Fruit fly (Drosophila melanogaster) whole organism, embryonic: ENCODE results near the gene CSN1b.
A peak's percentile ranks its signal among the peaks of the same experiment; 100 is the strongest.

Experiments
- Aef1 ChIP-seq: fragments of 200-800 bp; sonication (Bioruptor generic); IDR thresholded peaks from 3 replicates; pipeline ENCODE4 v1.3.6; 2022; ENCODE audit warnings: missing biosample characterization, missing genetic modification characterization
- Atf6 ChIP-seq: fragments of 200-800 bp; sonication (Bioruptor generic); IDR thresholded peaks from 2 replicates; pipeline ENCODE4 v1.3.6; 2022; ENCODE audit warnings: missing biosample characterization, missing genetic modification characterization
- C15 ChIP-seq: fragments of 200-800 bp; sonication (Bioruptor generic); IDR thresholded peaks from 3 replicates; pipeline ENCODE4 v1.3.6; 2022; ENCODE audit warnings: missing biosample characterization, missing genetic modification characterization
- CG10321 ChIP-seq: fragments of 200-800 bp; sonication (Bioruptor generic); IDR thresholded peaks from 2 replicates; pipeline ENCODE4 v1.3.6; 2022; ENCODE audit warnings: missing biosample characterization, missing genetic modification characterization
- CG10543 ChIP-seq: fragments of 200-800 bp; sonication (Bioruptor generic); optimal IDR thresholded peaks from 3 replicates; lab custom pipeline; 2017; ENCODE audit warnings: missing biosample characterization, mild to moderate bottlenecking, missing genetic modification characterization, moderate library complexity
- CG12219 ChIP-seq: fragments of 200-800 bp; sonication (Bioruptor generic); optimal IDR thresholded peaks from 3 replicates; lab custom pipeline; 2018; ENCODE audit warnings: missing biosample characterization, mild to moderate bottlenecking, missing genetic modification characterization
- CG13624 ChIP-seq: fragments of 200-800 bp; sonication (Bioruptor generic); optimal IDR thresholded peaks from 2 replicates; lab custom pipeline; 2016; ENCODE audit warnings: missing biosample characterization, missing genetic modification characterization
- CG15514 ChIP-seq: fragments of 200-800 bp; sonication (Bioruptor generic); optimal IDR thresholded peaks from 3 replicates; lab custom pipeline; 2017; ENCODE audit warnings: missing biosample characterization, missing genetic modification characterization, mild to moderate bottlenecking, moderate library complexity, missing genetic modification reagents
- CG15696 ChIP-seq: fragments of 200-800 bp; sonication (Bioruptor generic); optimal IDR thresholded peaks from 2 replicates; lab custom pipeline; 2019; ENCODE audit warnings: missing biosample characterization, mild to moderate bottlenecking, missing genetic modification characterization, moderate library complexity
- CG17385 ChIP-seq: fragments of 200-800 bp; sonication (Bioruptor generic); optimal IDR thresholded peaks from 3 replicates; lab custom pipeline; 2018; ENCODE audit warnings: missing biosample characterization, mild to moderate bottlenecking, missing genetic modification characterization
- CG18262 ChIP-seq: fragments of 200-800 bp; optimal IDR thresholded peaks from 3 replicates; lab custom pipeline; 2019; ENCODE audit warnings: missing biosample characterization, mild to moderate bottlenecking, missing genetic modification characterization, moderate library complexity
- CG18619 ChIP-seq: fragments of 200-800 bp; sonication (Bioruptor generic); optimal IDR thresholded peaks from 3 replicates; lab custom pipeline; 2017; ENCODE audit warnings: missing biosample characterization, mild to moderate bottlenecking, missing genetic modification characterization
- CG2889 ChIP-seq: fragments of 200-800 bp; sonication (Bioruptor generic); IDR thresholded peaks from 3 replicates; pipeline ENCODE4 v1.3.6; 2022; ENCODE audit warnings: missing biosample characterization, missing genetic modification characterization
- CG30431 ChIP-seq: fragments of 200-800 bp; sonication (Bioruptor generic); optimal IDR thresholded peaks from 2 replicates; lab custom pipeline; 2017; ENCODE audit warnings: missing biosample characterization, missing genetic modification characterization
- CG32532 ChIP-seq: fragments of 200-800 bp; sonication (Bioruptor generic); IDR thresholded peaks from 2 replicates; pipeline ENCODE4 v1.3.6; 2022; ENCODE audit warnings: missing biosample characterization, missing genetic modification characterization
- CG3726 ChIP-seq: fragments of 200-800 bp; sonication (Bioruptor generic); IDR thresholded peaks from 3 replicates; pipeline ENCODE4, ENCODE4 v1.3.6; 2022; ENCODE audit warnings: missing biosample characterization, missing genetic modification characterization
- CG4328 ChIP-seq: fragments of 200-800 bp; sonication (Bioruptor generic); optimal IDR thresholded peaks from 3 replicates; lab custom pipeline; 2017; ENCODE audit warnings: missing biosample characterization, missing genetic modification reagents, missing genetic modification characterization
- CG4820 ChIP-seq: fragments of 200-800 bp; sonication (Bioruptor generic); optimal IDR thresholded peaks from 3 replicates; lab custom pipeline; 2016; ENCODE audit warnings: missing biosample characterization, missing genetic modification characterization
- CG5953 ChIP-seq: fragments of 200-800 bp; sonication (Bioruptor generic); IDR thresholded peaks from 2 replicates; pipeline ENCODE4 v1.3.6; 2022; ENCODE audit warnings: missing biosample characterization, missing genetic modification characterization
- CG6689 ChIP-seq: fragments of 200-800 bp; sonication (Bioruptor generic); IDR thresholded peaks from 2 replicates; pipeline ENCODE4 v1.3.6; 2022; ENCODE audit warnings: missing biosample characterization, missing genetic modification characterization
- CG6765 ChIP-seq: fragments of 200-800 bp; sonication (Bioruptor generic); optimal IDR thresholded peaks from 3 replicates; lab custom pipeline; 2017; ENCODE audit warnings: missing biosample characterization, mild to moderate bottlenecking, missing genetic modification characterization
- CG7357 ChIP-seq: fragments of 200-800 bp; sonication (Bioruptor generic); IDR thresholded peaks from 3 replicates; pipeline ENCODE4 v1.3.6; 2022; ENCODE audit warnings: missing biosample characterization, missing genetic modification characterization
- CG7928 ChIP-seq: fragments of 200-800 bp; sonication (Bioruptor generic); optimal IDR thresholded peaks from 2 replicates; lab custom pipeline; 2017; ENCODE audit warnings: missing biosample characterization, mild to moderate bottlenecking, missing genetic modification characterization
- CG9797 ChIP-seq: fragments of 200-800 bp; sonication (Bioruptor generic); optimal IDR thresholded peaks from 3 replicates; lab custom pipeline; 2018; ENCODE audit warnings: missing biosample characterization, mild to moderate bottlenecking, missing genetic modification characterization
- ERR ChIP-seq: fragments of 200-800 bp; sonication (Bioruptor generic); optimal IDR thresholded peaks from 2 replicates; lab custom pipeline; 2016; ENCODE audit warnings: missing biosample characterization, missing genetic modification characterization
- Fer2 ChIP-seq: fragments of 200-800 bp; sonication (Bioruptor generic); optimal IDR thresholded peaks from 2 replicates; lab custom pipeline; 2018; ENCODE audit warnings: missing biosample characterization, mild to moderate bottlenecking, missing genetic modification characterization, moderate library complexity
- HLHmδ ChIP-seq: fragments of 200-800 bp; sonication (Bioruptor generic); optimal IDR thresholded peaks from 2 replicates; lab custom pipeline; 2018; ENCODE audit warnings: missing biosample characterization, mild to moderate bottlenecking, missing genetic modification characterization, moderate library complexity
- Hand ChIP-seq: fragments of 200-800 bp; sonication (Bioruptor generic); optimal IDR thresholded peaks from 2 replicates; lab custom pipeline; 2017; ENCODE audit warnings: mild to moderate bottlenecking, missing biosample characterization, missing genetic modification reagents, missing genetic modification characterization
- MTF-1 ChIP-seq: fragments of 200-800 bp; sonication (Bioruptor generic); optimal IDR thresholded peaks from 2 replicates; lab custom pipeline; 2018; ENCODE audit warnings: missing biosample characterization, mild to moderate bottlenecking, missing genetic modification characterization, borderline replicate concordance
- TFAM ChIP-seq: fragments of 200-800 bp; sonication (Bioruptor generic); optimal IDR thresholded peaks from 2 replicates; lab custom pipeline; 2017; ENCODE audit warnings: missing biosample characterization, missing genetic modification characterization, inconsistent platforms
- YL-1 ChIP-seq: fragments of 200-800 bp; sonication (Bioruptor generic); optimal IDR thresholded peaks from 3 replicates; lab custom pipeline; 2017; ENCODE audit warnings: missing biosample characterization, mild to moderate bottlenecking, missing genetic modification characterization
- ab ChIP-seq: fragments of 200-800 bp; sonication (Bioruptor generic); optimal IDR thresholded peaks from 2 replicates; lab custom pipeline; 2016; ENCODE audit warnings: missing biosample characterization, missing genetic modification characterization
- amos ChIP-seq: fragments of 200-800 bp; sonication (Bioruptor generic); IDR thresholded peaks from 2 replicates; pipeline ENCODE4 v1.3.6; 2022; ENCODE audit warnings: missing biosample characterization, missing genetic modification characterization; ENCODE audit not compliant: partially characterized antibody
- ase ChIP-seq: fragments of 200-800 bp; sonication (Bioruptor generic); IDR thresholded peaks from 3 replicates; pipeline ENCODE4 v1.3.6; 2022; ENCODE audit warnings: missing biosample characterization, missing genetic modification characterization
- bcd ChIP-seq: fragments of 200-800 bp; sonication (Bioruptor generic); optimal IDR thresholded peaks from 2 replicates; lab custom pipeline; 2017; ENCODE audit warnings: missing biosample characterization, mild to moderate bottlenecking, missing genetic modification characterization
- bigmax ChIP-seq: fragments of 200-800 bp; sonication (Bioruptor generic); optimal IDR thresholded peaks from 2 replicates; lab custom pipeline; 2018; ENCODE audit warnings: missing biosample characterization, mild to moderate bottlenecking, missing genetic modification characterization
- br ChIP-seq: fragments of >200 bp; optimal IDR thresholded peaks from 2 replicates; lab custom pipeline; 2017
- gt ChIP-seq: fragments of 200-800 bp; sonication (Bioruptor generic); IDR thresholded peaks from 2 replicates; pipeline ENCODE4 v1.3.6; 2022; ENCODE audit warnings: missing biosample characterization, missing genetic modification characterization
- ham ChIP-seq: fragments of 200-800 bp; sonication (Bioruptor generic); IDR thresholded peaks from 2 replicates; pipeline ENCODE4 v1.3.6; 2022; ENCODE audit warnings: missing biosample characterization, missing genetic modification characterization
- hb ChIP-seq: fragments of 200-800 bp; sonication (Bioruptor generic); IDR thresholded peaks from 3 replicates; pipeline ENCODE4 v1.3.6; 2022; ENCODE audit warnings: missing biosample characterization, missing genetic modification characterization; ENCODE audit not compliant: partially characterized antibody
- ind ChIP-seq: fragments of 200-800 bp; sonication (Bioruptor generic); optimal IDR thresholded peaks from 3 replicates; lab custom pipeline; 2016; ENCODE audit warnings: missing biosample characterization, missing genetic modification characterization
- onecut ChIP-seq: fragments of 200-800 bp; sonication (Bioruptor generic); IDR thresholded peaks from 2 replicates; pipeline ENCODE4 v1.3.6; 2022; ENCODE audit warnings: missing biosample characterization, missing genetic modification characterization
- p53 ChIP-seq: fragments of 200-800 bp; sonication (Bioruptor generic); optimal IDR thresholded peaks from 2 replicates; lab custom pipeline; 2016; ENCODE audit warnings: missing biosample characterization, missing genetic modification characterization
- repo ChIP-seq: fragments of 200-800 bp; sonication (Bioruptor generic); optimal IDR thresholded peaks from 2 replicates; lab custom pipeline; 2016; ENCODE audit warnings: missing biosample characterization, missing genetic modification characterization
- run ChIP-seq: fragments of 200-800 bp; sonication (Bioruptor generic); optimal IDR thresholded peaks from 3 replicates; lab custom pipeline; 2018; ENCODE audit warnings: missing biosample characterization, mild to moderate bottlenecking, missing genetic modification characterization
- sd ChIP-seq: fragments of 200-800 bp; sonication (Bioruptor generic); optimal IDR thresholded peaks from 3 replicates; lab custom pipeline; 2018; ENCODE audit warnings: missing biosample characterization, mild to moderate bottlenecking, missing genetic modification characterization, moderate library complexity
- sens ChIP-seq: fragments of 200-800 bp; sonication (Bioruptor generic); peaks from one replicate; lab custom pipeline; 2016; ENCODE audit warnings: missing biosample characterization, missing genetic modification characterization
- ssp ChIP-seq: fragments of 200-800 bp; sonication (Bioruptor generic); IDR thresholded peaks from 2 replicates; pipeline ENCODE4 v1.3.6; 2022; ENCODE audit warnings: missing biosample characterization, missing genetic modification characterization
- tll ChIP-seq, 2 experiments: fragments of 200-800 bp in 1 of 2; fragments of >200 bp in 1 of 2; sonication (Bioruptor generic) in 1 of 2; optimal IDR thresholded peaks; 2 replicates each; lab custom pipeline; 2017 to 2019; ENCODE audit warnings: missing biosample characterization in 2 of 2, missing genetic modification characterization in 2 of 2, mild to moderate bottlenecking in 1 of 2, moderate library complexity in 1 of 2

The CSN1b gene

dm6 chr3L:18890283-18891175 lies 14.2 kb downstream of the CSN1b start, which contains the start of gene CG3961 (continued):
- TF ChIP-seq CG3726 (GFP tag; lab: Robert Waterston, UW), result peak; percentile 90; the same call in 1 of the 3 replicates
- TF ChIP-seq CG4820 (GFP tag; lab: Kevin White, UChicago), result peak; percentile 98
- TF ChIP-seq onecut (GFP tag; lab: Robert Waterston, UW), result peak; percentile 83
- no peak; the same call in 1 of the 2 replicates for TF ChIP-seq amos (GFP tag; lab: Robert Waterston, UW)
- TF ChIP-seq HLHmδ (GFP tag; lab: Kevin White, UChicago), result peak; percentile 97
- 0 out of 2 replicates have a peak, but pooled peaks have one; percentile 36 for TF ChIP-seq ham (GFP tag; lab: Robert Waterston, UW)
- peak; percentile 78 for TF ChIP-seq CG13624
- TF ChIP-seq YL-1, result peak; percentile 88
- peak; percentile 72; the same call in 2 of the 3 replicates for TF ChIP-seq CG2889 (GFP tag; lab: Robert Waterston, UW)
- peak; percentile 88 for TF ChIP-seq TFAM (GFP tag; lab: Kevin White, UChicago)
- peak; percentile 56 for TF ChIP-seq CG9797 (GFP tag; lab: Kevin White, UChicago)
- TF ChIP-seq ind (GFP tag; lab: Kevin White, UChicago), result peak; percentile 96
- peak; percentile 39 for TF ChIP-seq ab (GFP tag; lab: Kevin White, UChicago)
- TF ChIP-seq CG10543 (GFP tag; lab: Kevin White, UChicago), result peak; percentile 95
- peak; percentile 61 for TF ChIP-seq CG10321 (GFP tag; lab: Robert Waterston, UW)
- TF ChIP-seq CG12219 (GFP tag; lab: Kevin White, UChicago), result peak; percentile 95
- no peak for TF ChIP-seq CG5953 (GFP tag; lab: Robert Waterston, UW)
- TF ChIP-seq ERR (GFP tag; lab: Kevin White, UChicago), result peak; percentile 52
- peak; percentile 96 for TF ChIP-seq CG17385
- TF ChIP-seq Hand, result peak; percentile 96
- peak; percentile 85 for TF ChIP-seq Fer2 (tag; lab: Kevin White, UChicago)
- peak; percentile 80 for TF ChIP-seq gt (GFP tag; lab: Robert Waterston, UW)
- TF ChIP-seq repo (GFP tag; lab: Kevin White, UChicago), result peak; percentile 73
- TF ChIP-seq bigmax (GFP tag; lab: Kevin White, UChicago), result no peak
- peak; percentile 88 for TF ChIP-seq ase
- TF ChIP-seq CG4328, result peak; percentile 96
- TF ChIP-seq ssp, result peak; percentile 88
- TF ChIP-seq Aef1, result peak; percentile 84
- TF ChIP-seq MTF-1 (GFP tag; lab: Kevin White, UChicago), result peak; percentile 78
- peak; percentile 97 for TF ChIP-seq run (tag; lab: Kevin White, UChicago)
- TF ChIP-seq CG7357, result peak; percentile 85
- TF ChIP-seq CG6765, result peak; percentile 92
- peak; percentile 79 for TF ChIP-seq CG32532
- no peak; the same call in 2 of the 3 replicates for TF ChIP-seq C15
- no peak for TF ChIP-seq br (lab: Kevin White, UChicago)
- peak; percentile 94 for TF ChIP-seq CG15696
- peak; percentile 97 for TF ChIP-seq bcd (GFP tag; lab: Kevin White, UChicago)
- peak; percentile 90 for TF ChIP-seq sd (tag; lab: Kevin White, UChicago)
- peak; percentile 100 for TF ChIP-seq CG18262 (tag; lab: Kevin White, UChicago)
- TF ChIP-seq p53, result no peak
- peak; percentile 81 for TF ChIP-seq CG15514
- 0 out of 3 replicates have a peak, but pooled peaks have one; percentile 32 for TF ChIP-seq hb (GFP tag; lab: Robert Waterston, UW)
- peak; percentile 94 for TF ChIP-seq CG30431 (GFP tag; lab: Kevin White, UChicago)
- TF ChIP-seq tll (GFP tag; optimal IDR thresholded peaks at IDR 0.05; lab: Kevin White, UChicago), result peak in 1 of 2 experiments; percentile 71
- peak; percentile 99 for TF ChIP-seq sens
- TF ChIP-seq CG7928, result peak; percentile 73
- TF ChIP-seq CG18619 (GFP tag; lab: Kevin White, UChicago), result peak; percentile 98
- TF ChIP-seq CG6689 (GFP tag; lab: Robert Waterston, UW), result peak; percentile 97
- peak; percentile 89 for TF ChIP-seq Atf6 (GFP tag; lab: Robert Waterston, UW)
